Fruit fly (Drosophila melanogaster): Measurements from ENCODE around the gene CG8132.

CG8132 gene

dm6 chr3R:9436358-9436972 lies 35.2 kb downstream of the CG8132 start (continued):
- peak; percentile 12; the same call in 1 of the 2 replicates for TF ChIP-seq NFAT (GFP tag; IDR thresholded peaks at IDR 0.05)
- TF ChIP-seq CG5953 (GFP tag; IDR thresholded peaks at IDR 0.05): no peak
- TF ChIP-seq Dll (GFP tag; IDR thresholded peaks at IDR 0.05; ENCODE audit: partially characterized antibody): no peak
- TF ChIP-seq oc (tag; optimal IDR thresholded peaks at IDR 0.05): peak; percentile 51
- TF ChIP-seq phol (tag; optimal IDR thresholded peaks at IDR 0.05): no peak
- TF ChIP-seq sima (GFP tag; optimal IDR thresholded peaks at IDR 0.05): no peak
- 0 out of 2 replicates have a peak, but pooled peaks have one; percentile 10 for TF ChIP-seq H2.0 (GFP tag; IDR thresholded peaks at IDR 0.05)
- peak; percentile 55 for TF ChIP-seq CG15269 (tag; optimal IDR thresholded peaks at IDR 0.05)
- TF ChIP-seq Dek (tag; optimal IDR thresholded peaks at IDR 0.05): no peak
- TF ChIP-seq CG1602 (GFP tag; optimal IDR thresholded peaks at IDR 0.05): no peak
- 0 out of 3 replicates have a peak, but pooled peaks have one; percentile 20 for TF ChIP-seq CG34422 (GFP tag; IDR thresholded peaks at IDR 0.05)
- peak; percentile 16 for TF ChIP-seq lab (GFP tag; optimal IDR thresholded peaks at IDR 0.05)
- peak; percentile 4 for TF ChIP-seq CHES-1-like (GFP tag; optimal IDR thresholded peaks at IDR 0.05)
- peak; percentile 29 for TF ChIP-seq pb (GFP tag; optimal IDR thresholded peaks at IDR 0.05)
- TF ChIP-seq CG2889 (GFP tag; IDR thresholded peaks at IDR 0.05): no peak
- TF ChIP-seq CG18619 (GFP tag; optimal IDR thresholded peaks at IDR 0.05): no peak
- TF ChIP-seq lbe (GFP tag; optimal IDR thresholded peaks at IDR 0.05): no peak
- TF ChIP-seq CG42726 (GFP tag; IDR thresholded peaks at IDR 0.05; ENCODE audit: partially characterized antibody): peak; percentile 37; the same call in 1 of the 2 replicates
- TF ChIP-seq CG15073 (GFP tag; optimal IDR thresholded peaks at IDR 0.05): no peak
- no peak; the same call in 2 of the 3 replicates for TF ChIP-seq CG16813 (GFP tag; IDR thresholded peaks at IDR 0.05; ENCODE audit: partially characterized antibody)
- TF ChIP-seq Jarid2 (GFP tag; optimal IDR thresholded peaks at IDR 0.05): peak; percentile 86
- no peak for TF ChIP-seq wor (GFP tag; IDR thresholded peaks at IDR 0.05)
- 0 out of 3 replicates have a peak, but pooled peaks have one; percentile 29 for TF ChIP-seq CG6791 (GFP tag; IDR thresholded peaks at IDR 0.05; ENCODE audit: partially characterized antibody)
- no peak for TF ChIP-seq CG12219 (GFP tag; optimal IDR thresholded peaks at IDR 0.05)
- no peak for TF ChIP-seq nom (GFP tag; optimal IDR thresholded peaks at IDR 0.05)
- 0 out of 2 replicates have a peak, but pooled peaks have one; percentile 20 for TF ChIP-seq Scr (GFP tag; IDR thresholded peaks at IDR 0.05; ENCODE audit: partially characterized antibody)
- TF ChIP-seq ato (GFP tag; IDR thresholded peaks at IDR 0.05; ENCODE audit: partially characterized antibody): no peak
- no peak for TF ChIP-seq sc (optimal IDR thresholded peaks at IDR 0.05)
- no peak for TF ChIP-seq sc (GFP tag; optimal IDR thresholded peaks at IDR 0.05)
- TF ChIP-seq pros (GFP tag; optimal IDR thresholded peaks at IDR 0.05): peak; percentile 66
- TF ChIP-seq scrt (GFP tag; optimal IDR thresholded peaks at IDR 0.05): no peak
- TF ChIP-seq C15 (GFP tag; IDR thresholded peaks at IDR 0.05): no peak
- no peak for TF ChIP-seq Lhr (GFP tag; optimal IDR thresholded peaks at IDR 0.05)
- peak; percentile 39 for TF ChIP-seq hbn (GFP tag; IDR thresholded peaks at IDR 0.05; ENCODE audit: partially characterized antibody)
- no peak for TF ChIP-seq CG11456 (GFP tag; IDR thresholded peaks at IDR 0.05)
- TF ChIP-seq NC2α (GFP tag; optimal IDR thresholded peaks at IDR 0.05): no peak
- TF ChIP-seq yki (optimal IDR thresholded peaks at IDR 0.05): peak; percentile 24
- TF ChIP-seq gsb-n (tag; optimal IDR thresholded peaks at IDR 0.05): no peak
- TF ChIP-seq ci (GFP tag; IDR thresholded peaks at IDR 0.05): peak; percentile 51; the same call in 2 of the 3 replicates
- TF ChIP-seq Ssrp (tag; optimal IDR thresholded peaks at IDR 0.05): no peak
- no peak for TF ChIP-seq fu2 (GFP tag; optimal IDR thresholded peaks at IDR 0.05)
- TF ChIP-seq CG1792 (GFP tag; optimal IDR thresholded peaks at IDR 0.05): no peak
- no peak for TF ChIP-seq Hsf (GFP tag; optimal IDR thresholded peaks at IDR 0.05)
- TF ChIP-seq CG12391 (tag; optimal IDR thresholded peaks at IDR 0.05): no peak
- peak; percentile 80 for TF ChIP-seq CG3995 (GFP tag; optimal IDR thresholded peaks at IDR 0.05)
